Comparison of ENCODE assay signal across 1 fruit fly cellular context in genomic region chr3R:16221359-16222299, dm6.
TF ChIP-seq lines count a peak whose summit lies in the region.

No protein-coding gene starts in this region.

TF ChIP-seq in whole organism, embryonic, 481 proteins besides CTCF, POLR2A, EP300 and RAD21 (continued from another document):
- no peak for TF ChIP-seq wek (GFP tag; optimal IDR thresholded peaks at IDR 0.05; lab: Kevin White, UChicago)
- TF ChIP-seq crc (GFP tag; optimal IDR thresholded peaks at IDR 0.05; lab: Kevin White, UChicago) = peak; percentile 27
- TF ChIP-seq bsh (GFP tag; optimal IDR thresholded peaks at IDR 0.05; lab: Kevin White, UChicago) = peak; percentile 76 to 89
- peak; percentile 39 for TF ChIP-seq tx (GFP tag; optimal IDR thresholded peaks at IDR 0.05; lab: Kevin White, UChicago)
- TF ChIP-seq slp2 (GFP tag; optimal IDR thresholded peaks at IDR 0.05; lab: Kevin White, UChicago) = peak; percentile 72
- TF ChIP-seq ftz-f1 (GFP tag; optimal IDR thresholded peaks at IDR 0.05; lab: Kevin White, UChicago) = no peak
- TF ChIP-seq HmgD (GFP tag; optimal IDR thresholded peaks at IDR 0.05; lab: Kevin White, UChicago) = peak; percentile 28
- no peak for TF ChIP-seq Sry-δ (GFP tag; optimal IDR thresholded peaks at IDR 0.05; lab: Kevin White, UChicago)
- TF ChIP-seq Doc2 (GFP tag; IDR thresholded peaks at IDR 0.05; lab: Robert Waterston, UW) = no peak
- TF ChIP-seq CG7928 (GFP tag; optimal IDR thresholded peaks at IDR 0.05; lab: Kevin White, UChicago) = peak; percentile 55
- peak; percentile 88 for TF ChIP-seq HHEX (GFP tag; optimal IDR thresholded peaks at IDR 0.05; lab: Kevin White, UChicago)
- peak; percentile 93 for TF ChIP-seq Usf (GFP tag; optimal IDR thresholded peaks at IDR 0.05; lab: Kevin White, UChicago)
- TF ChIP-seq danr (GFP tag; IDR thresholded peaks at IDR 0.05; lab: Robert Waterston, UW) = no peak
- no peak for TF ChIP-seq CG31365 (tag; optimal IDR thresholded peaks at IDR 0.05; lab: Kevin White, UChicago)
- peak; percentile 87 for TF ChIP-seq Spps (tag; optimal IDR thresholded peaks at IDR 0.05; lab: Kevin White, UChicago)
- no peak for TF ChIP-seq MBD-R2 (GFP tag; IDR thresholded peaks at IDR 0.05; lab: Robert Waterston, UW)
- TF ChIP-seq CG3838 (GFP tag; optimal IDR thresholded peaks at IDR 0.05; lab: Kevin White, UChicago) = no peak
- TF ChIP-seq CG12219 (GFP tag; optimal IDR thresholded peaks at IDR 0.05; lab: Kevin White, UChicago) = peak; percentile 1
- TF ChIP-seq bbx (GFP tag; IDR thresholded peaks at IDR 0.05; lab: Robert Waterston, UW; ENCODE audit: partially characterized antibody) = peak; percentile 51
- TF ChIP-seq CG10274 (GFP tag; optimal IDR thresholded peaks at IDR 0.05; lab: Kevin White, UChicago) = peak; percentile 83
- peak; percentile 80 for TF ChIP-seq CG8281 (tag; optimal IDR thresholded peaks at IDR 0.05; lab: Kevin White, UChicago)
- 0 out of 3 replicates have a peak, but pooled peaks have one; percentile 50 for TF ChIP-seq C15 (GFP tag; IDR thresholded peaks at IDR 0.05; lab: Robert Waterston, UW)
- no peak for TF ChIP-seq Dll (GFP tag; IDR thresholded peaks at IDR 0.05; lab: Robert Waterston, UW; ENCODE audit: partially characterized antibody)
- peak; percentile 91; the same call in 1 of the 2 replicates for TF ChIP-seq CG31441 (GFP tag; IDR thresholded peaks at IDR 0.05; lab: Robert Waterston, UW)
- TF ChIP-seq sqz (GFP tag; optimal IDR thresholded peaks at IDR 0.05; lab: Kevin White, UChicago) = peak; percentile 92
- peak; percentile 96 for TF ChIP-seq bcd (GFP tag; optimal IDR thresholded peaks at IDR 0.05; lab: Kevin White, UChicago)
- TF ChIP-seq zf30C (GFP tag; optimal IDR thresholded peaks at IDR 0.05; lab: Kevin White, UChicago) = no peak
- TF ChIP-seq Sry-β (GFP tag; optimal IDR thresholded peaks at IDR 0.05; lab: Kevin White, UChicago) = peak; percentile 64
- peak in 1 of 3 experiments; percentile 73 for TF ChIP-seq Stat92E (GFP tag; optimal IDR thresholded peaks at IDR 0.05; lab: Kevin White, UChicago)
- peak; percentile 75 for TF ChIP-seq CG17359 (tag; optimal IDR thresholded peaks at IDR 0.05; lab: Kevin White, UChicago)
- peak; percentile 74 for TF ChIP-seq CG2202 (tag; optimal IDR thresholded peaks at IDR 0.05; lab: Kevin White, UChicago)
- TF ChIP-seq CG4360 (GFP tag; IDR thresholded peaks at IDR 0.05; lab: Robert Waterston, UW) = peak; percentile 99
- peak; percentile 41; the same call in 2 of the 3 replicates for TF ChIP-seq CG2889 (GFP tag; IDR thresholded peaks at IDR 0.05; lab: Robert Waterston, UW)
- no peak for TF ChIP-seq hth (optimal IDR thresholded peaks at IDR 0.05; lab: Kevin White, UChicago)
- peak; percentile 82 for TF ChIP-seq H2.0 (GFP tag; IDR thresholded peaks at IDR 0.05; lab: Robert Waterston, UW)
- TF ChIP-seq Side (GFP tag; optimal IDR thresholded peaks at IDR 0.05; lab: Kevin White, UChicago) = no peak
- TF ChIP-seq Neu2 (GFP tag; optimal IDR thresholded peaks at IDR 0.05; lab: Kevin White, UChicago; ENCODE audit: borderline replicate concordance) = no peak
- TF ChIP-seq nau (GFP tag; optimal IDR thresholded peaks at IDR 0.05; lab: Kevin White, UChicago) = peak; percentile 61
- peak; percentile 57; the same call in 1 of the 2 replicates for TF ChIP-seq wor (GFP tag; IDR thresholded peaks at IDR 0.05; lab: Robert Waterston, UW)
- TF ChIP-seq CG8290 (GFP tag; optimal IDR thresholded peaks at IDR 0.05; lab: Kevin White, UChicago) = peak; percentile 44
- peak in 1 of 2 experiments; percentile 64 for TF ChIP-seq CG8290 (tag; optimal IDR thresholded peaks at IDR 0.05; lab: Kevin White, UChicago)
- peak; percentile 14 for TF ChIP-seq Hmx (GFP tag; optimal IDR thresholded peaks at IDR 0.05; lab: Kevin White, UChicago)
- no peak for TF ChIP-seq CG10321 (GFP tag; IDR thresholded peaks at IDR 0.05; lab: Robert Waterston, UW)
- TF ChIP-seq CG31388 (GFP tag; optimal IDR thresholded peaks at IDR 0.05; lab: Kevin White, UChicago) = peak; percentile 40
- no peak for TF ChIP-seq HmgZ (tag; optimal IDR thresholded peaks at IDR 0.05; lab: Kevin White, UChicago)
- TF ChIP-seq CG18599 (GFP tag; optimal IDR thresholded peaks at IDR 0.05; lab: Kevin White, UChicago) = peak; percentile 87
- peak; percentile 86 for TF ChIP-seq Dek (tag; optimal IDR thresholded peaks at IDR 0.05; lab: Kevin White, UChicago)
- TF ChIP-seq Atf6 (GFP tag; IDR thresholded peaks at IDR 0.05; lab: Robert Waterston, UW) = no peak
- peak; percentile 95 for TF ChIP-seq CG12391 (tag; optimal IDR thresholded peaks at IDR 0.05; lab: Kevin White, UChicago)
- TF ChIP-seq amos (GFP tag; IDR thresholded peaks at IDR 0.05; lab: Robert Waterston, UW; ENCODE audit: partially characterized antibody) = peak; percentile 17; the same call in 1 of the 2 replicates
- peak; percentile 96 for TF ChIP-seq CG4424 (GFP tag; optimal IDR thresholded peaks at IDR 0.05; lab: Kevin White, UChicago)
- TF ChIP-seq CG15601 (tag; optimal IDR thresholded peaks at IDR 0.05; lab: Kevin White, UChicago) = peak; percentile 91
- peak; percentile 86 for TF ChIP-seq Vsx1 (GFP tag; optimal IDR thresholded peaks at IDR 0.05; lab: Kevin White, UChicago)
- TF ChIP-seq slou (GFP tag; optimal IDR thresholded peaks at IDR 0.05; lab: Kevin White, UChicago) = peak; percentile 71
- no peak for TF ChIP-seq CG17912 (GFP tag; optimal IDR thresholded peaks at IDR 0.05; lab: Kevin White, UChicago)
- no peak for TF ChIP-seq CG17186 (GFP tag; optimal IDR thresholded peaks at IDR 0.05; lab: Kevin White, UChicago)
- peak; percentile 33; the same call in 1 of the 2 replicates for TF ChIP-seq aop (GFP tag; IDR thresholded peaks at IDR 0.05; lab: Robert Waterston, UW)
- no peak for TF ChIP-seq CG17802 (tag; optimal IDR thresholded peaks at IDR 0.05; lab: Kevin White, UChicago)
- TF ChIP-seq CG8388 (GFP tag; optimal IDR thresholded peaks at IDR 0.05; lab: Kevin White, UChicago) = peak; percentile 92
- no peak for TF ChIP-seq otp (GFP tag; IDR thresholded peaks at IDR 0.05; lab: Robert Waterston, UW)
- TF ChIP-seq mirr (GFP tag; optimal IDR thresholded peaks at IDR 0.05; lab: Kevin White, UChicago) = peak; percentile 87
- no peak for TF ChIP-seq CG11398 (GFP tag; optimal IDR thresholded peaks at IDR 0.05; lab: Kevin White, UChicago)
- TF ChIP-seq CG11696 (GFP tag; IDR thresholded peaks at IDR 0.05; lab: Robert Waterston, UW) = peak; percentile 77
- peak; percentile 68 for TF ChIP-seq CG34422 (GFP tag; IDR thresholded peaks at IDR 0.05; lab: Robert Waterston, UW)
- TF ChIP-seq Hr51 (GFP tag; optimal IDR thresholded peaks at IDR 0.05; lab: Kevin White, UChicago) = peak; percentile 7 to 96
- no peak for TF ChIP-seq pzg (GFP tag; optimal IDR thresholded peaks at IDR 0.05; lab: Kevin White, UChicago)
- TF ChIP-seq CG9609 (GFP tag; optimal IDR thresholded peaks at IDR 0.05; lab: Kevin White, UChicago) = peak; percentile 43
- no peak for TF ChIP-seq Bteb2 (GFP tag; optimal IDR thresholded peaks at IDR 0.05; lab: Kevin White, UChicago)
- no peak for TF ChIP-seq ash1 (GFP tag; optimal IDR thresholded peaks at IDR 0.05; lab: Kevin White, UChicago)
- TF ChIP-seq CG17829 (tag; optimal IDR thresholded peaks at IDR 0.05; lab: Kevin White, UChicago) = peak; percentile 94
- peak; percentile 79 for TF ChIP-seq Chrac-16 (GFP tag; optimal IDR thresholded peaks at IDR 0.05; lab: Kevin White, UChicago)
- TF ChIP-seq gcm (GFP tag; optimal IDR thresholded peaks at IDR 0.05; lab: Kevin White, UChicago) = peak; percentile 88
- no peak for TF ChIP-seq hb (GFP tag; IDR thresholded peaks at IDR 0.05; lab: Robert Waterston, UW; ENCODE audit: partially characterized antibody)
- TF ChIP-seq CG4854 (GFP tag; optimal IDR thresholded peaks at IDR 0.05; lab: Kevin White, UChicago) = peak; percentile 12
- TF ChIP-seq CG16813 (GFP tag; IDR thresholded peaks at IDR 0.05; lab: Robert Waterston, UW; ENCODE audit: partially characterized antibody) = no peak
- peak; percentile 92 for TF ChIP-seq nerfin-1 (tag; optimal IDR thresholded peaks at IDR 0.05; lab: Kevin White, UChicago)
- no peak for TF ChIP-seq kni (GFP tag; optimal IDR thresholded peaks at IDR 0.05; lab: Kevin White, UChicago)
- TF ChIP-seq NC2α (GFP tag; optimal IDR thresholded peaks at IDR 0.05; lab: Kevin White, UChicago) = no peak
- TF ChIP-seq CG13624 (GFP tag; optimal IDR thresholded peaks at IDR 0.05; lab: Kevin White, UChicago) = no peak
- no peak for TF ChIP-seq rib (GFP tag; IDR thresholded peaks at IDR 0.05; lab: Robert Waterston, UW)
- peak; percentile 60 for TF ChIP-seq Adf1 (GFP tag; IDR thresholded peaks at IDR 0.05; lab: Robert Waterston, UW)
- TF ChIP-seq Dad (GFP tag; optimal IDR thresholded peaks at IDR 0.05; lab: Kevin White, UChicago) = no peak
- TF ChIP-seq CG1529 (GFP tag; optimal IDR thresholded peaks at IDR 0.05; lab: Kevin White, UChicago) = peak; percentile 87
- TF ChIP-seq nerfin-2 (GFP tag; IDR thresholded peaks at IDR 0.05; lab: Robert Waterston, UW; ENCODE audit: partially characterized antibody) = no peak
- TF ChIP-seq CG1602 (GFP tag; optimal IDR thresholded peaks at IDR 0.05; lab: Kevin White, UChicago) = peak; percentile 92
- TF ChIP-seq CG17568 (GFP tag; optimal IDR thresholded peaks at IDR 0.05; lab: Kevin White, UChicago) = peak; percentile 43
- TF ChIP-seq Mes4 (GFP tag; optimal IDR thresholded peaks at IDR 0.05; lab: Kevin White, UChicago) = no peak
- TF ChIP-seq toy (GFP tag; IDR thresholded peaks at IDR 0.05; lab: Robert Waterston, UW) = peak; percentile 33; the same call in 1 of the 2 replicates
- TF ChIP-seq ken (GFP tag; IDR thresholded peaks at IDR 0.05; lab: Robert Waterston, UW) = peak; percentile 61
- TF ChIP-seq CG31224 (GFP tag; IDR thresholded peaks at IDR 0.05; lab: Robert Waterston, UW) = peak; percentile 54
- TF ChIP-seq lola (GFP tag; optimal IDR thresholded peaks at IDR 0.05; lab: Kevin White, UChicago) = peak in 2 of 3 experiments; percentile 22 to 100
- peak; percentile 93 for TF ChIP-seq dmrt11E (tag; optimal IDR thresholded peaks at IDR 0.05; lab: Kevin White, UChicago)
- TF ChIP-seq MTF-1 (GFP tag; optimal IDR thresholded peaks at IDR 0.05; lab: Kevin White, UChicago; ENCODE audit: borderline replicate concordance) = no peak
- peak in 1 of 2 experiments; percentile 92 for TF ChIP-seq Eip74EF (GFP tag; optimal IDR thresholded peaks at IDR 0.05; lab: Kevin White, UChicago)
- TF ChIP-seq CG4282 (GFP tag; optimal IDR thresholded peaks at IDR 0.05; lab: Kevin White, UChicago) = no peak
- TF ChIP-seq abd-A (tag; optimal IDR thresholded peaks at IDR 0.05; lab: Kevin White, UChicago) = peak; percentile 94
- no peak for TF ChIP-seq Doc3 (GFP tag; IDR thresholded peaks at IDR 0.05; lab: Robert Waterston, UW; ENCODE audit: partially characterized antibody)
- TF ChIP-seq Hr3 (GFP tag; optimal IDR thresholded peaks at IDR 0.05; lab: Kevin White, UChicago) = peak; percentile 95
- no peak for TF ChIP-seq CkIIα-i1 (GFP tag; IDR thresholded peaks at IDR 0.05; lab: Robert Waterston, UW)
- TF ChIP-seq CG10959 (GFP tag; IDR thresholded peaks at IDR 0.05; lab: Robert Waterston, UW) = no peak
- TF ChIP-seq caup (GFP tag; optimal IDR thresholded peaks at IDR 0.05; lab: Kevin White, UChicago; ENCODE audit: severe bottlenecking) = peak; percentile 90
- TF ChIP-seq CG13123 (GFP tag; optimal IDR thresholded peaks at IDR 0.05; lab: Kevin White, UChicago) = peak; percentile 73
- peak; percentile 49 for TF ChIP-seq lilli (GFP tag; optimal IDR thresholded peaks at IDR 0.05; lab: Kevin White, UChicago)
- TF ChIP-seq Jarid2 (GFP tag; optimal IDR thresholded peaks at IDR 0.05; lab: Kevin White, UChicago) = peak; percentile 69
- TF ChIP-seq salm (tag; optimal IDR thresholded peaks at IDR 0.05; lab: Kevin White, UChicago) = peak; percentile 77
- peak; percentile 94 for TF ChIP-seq CG33557 (GFP tag; optimal IDR thresholded peaks at IDR 0.05; lab: Kevin White, UChicago)
- TF ChIP-seq pita (GFP tag; optimal IDR thresholded peaks at IDR 0.05; lab: Kevin White, UChicago) = no peak
- TF ChIP-seq Dref (GFP tag; IDR thresholded peaks at IDR 0.05; lab: Robert Waterston, UW) = peak; percentile 11; the same call in 1 of the 2 replicates
- TF ChIP-seq cas (GFP tag; IDR thresholded peaks at IDR 0.05; lab: Robert Waterston, UW) = no peak
- TF ChIP-seq CG2120 (GFP tag; optimal IDR thresholded peaks at IDR 0.05; lab: Kevin White, UChicago) = peak; percentile 63
- TF ChIP-seq sc (optimal IDR thresholded peaks at IDR 0.05; lab: Kevin White, UChicago) = no peak
- peak; percentile 96 for TF ChIP-seq sc (GFP tag; optimal IDR thresholded peaks at IDR 0.05; lab: Kevin White, UChicago)
- TF ChIP-seq Meics (GFP tag; optimal IDR thresholded peaks at IDR 0.05; lab: Kevin White, UChicago) = peak; percentile 95
- peak; percentile 98 for TF ChIP-seq nmo (GFP tag; optimal IDR thresholded peaks at IDR 0.05; lab: Kevin White, UChicago)
- TF ChIP-seq cg (GFP tag; optimal IDR thresholded peaks at IDR 0.05; lab: Kevin White, UChicago) = peak; percentile 99
- no peak; the same call in 1 of the 2 replicates for TF ChIP-seq Dip2 (GFP tag; IDR thresholded peaks at IDR 0.05; lab: Robert Waterston, UW)
- no peak for TF ChIP-seq CG12236 (GFP tag; optimal IDR thresholded peaks at IDR 0.05; lab: Kevin White, UChicago)
- peak; percentile 77 for TF ChIP-seq CG9215 (GFP tag; IDR thresholded peaks at IDR 0.05; lab: Robert Waterston, UW)
